Worm (Caenorhabditis elegans) whole organism, L4 larva: ENCODE results near the gene mut-7.

Experiments
- lin-29 ChIP-seq: fragments of 200-800 bp; sonication (Bioruptor generic); IDR thresholded peaks from 2 replicates; pipeline ENCODE4 v1.3.6; 2022; ENCODE audit warnings: missing genetic modification reagents, missing genetic modification characterization, missing compliant biosample characterization
- lir-3 ChIP-seq: sonication (generic microtip); optimal IDR thresholded peaks from 2 replicates; lab custom pipeline; 2016; ENCODE audit warnings: mild to moderate bottlenecking, missing genetic modification characterization, missing compliant biosample characterization
- nhr-28 ChIP-seq: fragments of 150-350 bp; optimal IDR thresholded peaks from 2 replicates; lab custom pipeline; 2014; ENCODE audit warnings: missing biosample characterization, missing genetic modification characterization

- TF ChIP-seq lir-3 (tag; lab: Kevin White, UChicago) (no peak), nhr-28 (tag; lab: Kevin White, UChicago) (no peak), lin-29 (GFP tag; lab: Robert Waterston, UW) (no peak)
These were observed 2.6 kb upstream of the mut-7 start, which contains the start of gene ZK1098.12 for ce11 chrIII:9544820-9545219.
